Worm (Caenorhabditis elegans) whole organism, L3 larva: ENCODE measurements around the gene dgtr-1.

ENCODE experiments used
- R02D3.7 ChIP-seq: fragments of 150-350 bp; optimal IDR thresholded peaks from 2 replicates; lab custom pipeline; 2014; ENCODE audit warnings: missing biosample characterization, missing genetic modification characterization
- aly-2 ChIP-seq: fragments of 150-350 bp; optimal IDR thresholded peaks from 2 replicates; lab custom pipeline; 2014; ENCODE audit warnings: missing biosample characterization, missing genetic modification characterization
- ama-1 ChIP-seq: fragments of 150-350 bp; optimal IDR thresholded peaks from 2 replicates; lab custom pipeline; 2018
- ceh-82 ChIP-seq: fragments of 150-350 bp; optimal IDR thresholded peaks from 2 replicates; lab custom pipeline; 2014; ENCODE audit warnings: missing biosample characterization, missing genetic modification characterization
- fkh-10 ChIP-seq: sonication (generic microtip); optimal IDR thresholded peaks from 2 replicates; lab custom pipeline; 2017; ENCODE audit warnings: missing biosample characterization, missing genetic modification reagents, missing genetic modification characterization
- sea-2 ChIP-seq: fragments of 150-350 bp; sonication (generic microtip); optimal IDR thresholded peaks from 4 replicates; lab custom pipeline; 2014; ENCODE audit warnings: missing biosample characterization, missing genetic modification reagents, missing genetic modification characterization
- skn-1 ChIP-seq: fragments of 150-350 bp; optimal IDR thresholded peaks from 2 replicates; lab custom pipeline; 2014; ENCODE audit warnings: missing biosample characterization, missing genetic modification characterization
- ztf-11 ChIP-seq: fragments of 150-350 bp; optimal IDR thresholded peaks from 2 replicates; lab custom pipeline; 2014; ENCODE audit warnings: missing biosample characterization, missing genetic modification characterization

DNA sequence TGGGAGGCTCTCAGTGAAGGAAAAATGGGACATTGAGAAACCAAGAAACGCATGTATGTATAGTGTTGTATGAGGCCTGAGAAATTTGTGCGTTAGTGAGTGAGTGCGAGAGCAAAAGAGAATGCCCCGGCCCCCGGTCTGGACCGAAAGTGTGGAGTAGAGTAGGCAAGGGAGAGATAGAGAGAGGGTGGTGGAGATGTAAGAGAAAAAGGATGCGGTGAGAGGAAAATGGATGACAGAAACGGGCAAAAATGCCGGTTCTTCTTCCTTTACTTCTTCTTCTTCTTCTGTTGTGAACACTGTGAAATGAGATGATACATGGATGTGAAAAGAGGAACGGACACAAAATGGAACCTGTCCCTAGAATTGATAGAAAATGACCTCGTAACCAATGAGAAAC, 41.4 kb downstream of the dgtr-1 start:
- TF ChIP-seq R02D3.7 (tag; lab: Kevin White, UChicago): no peak
- TF ChIP-seq ama-1: peak; percentile 38
- TF ChIP-seq sea-2: no peak
- TF ChIP-seq fkh-10 (GFP tag; lab: Kevin White, UChicago): no peak
- TF ChIP-seq ceh-82 (tag; lab: Kevin White, UChicago): no peak
- TF ChIP-seq skn-1 (tag; lab: Kevin White, UChicago): no peak
- no peak for TF ChIP-seq ztf-11 (tag; lab: Kevin White, UChicago)
- no peak for TF ChIP-seq aly-2 (tag; lab: Kevin White, UChicago)
